Fruit fly (Drosophila melanogaster) whole organism, adult: Measurements from ENCODE around the gene eyg.

Experiments used
- CG11617 ChIP-seq: fragments of 200-800 bp; sonication (Bioruptor generic); optimal IDR thresholded peaks from 2 replicates; lab custom pipeline; 2017; ENCODE audit warnings: mild to moderate bottlenecking, missing biosample characterization, missing genetic modification reagents, missing genetic modification characterization
- cic ChIP-seq: fragments of 200-800 bp; sonication (Bioruptor generic); optimal IDR thresholded peaks from 2 replicates; lab custom pipeline; 2017; ENCODE audit warnings: missing biosample characterization, mild to moderate bottlenecking, missing genetic modification characterization, moderate library complexity

dm6 chr3L:12434432-12434831, 33.4 kb downstream of the eyg start:
- TF ChIP-seq cic = no peak
- no peak for TF ChIP-seq CG11617 (GFP tag; lab: Kevin White, UChicago)
